Worm (Caenorhabditis elegans): ENCODE results near the gene cct-6.
A peak's percentile ranks its signal among the peaks of the same experiment; 100 is the strongest.

The cct-6 gene

ce11 chrIII:5838159-5839046 lies 17.1 kb downstream of the cct-6 start:
- TF ChIP-seq tab-1 (GFP tag; IDR thresholded peaks at IDR 0.05) = no peak
- no peak for TF ChIP-seq ztf-23 (GFP tag; IDR thresholded peaks at IDR 0.05)
- no peak for TF ChIP-seq ref-1 (GFP tag; conservative IDR thresholded peaks at IDR 0.05)
- TF ChIP-seq med-1 (GFP tag; optimal IDR thresholded peaks at IDR 0.05; ENCODE audit: insufficient read depth) = no peak
- no peak for TF ChIP-seq T22C8.4 (GFP tag; IDR thresholded peaks at IDR 0.05)
- no peak for TF ChIP-seq ztf-29 (GFP tag; IDR thresholded peaks at IDR 0.05)
- TF ChIP-seq klf-2 (GFP tag; conservative IDR thresholded peaks at IDR 0.05) = no peak
- TF ChIP-seq flt-1 (GFP tag; IDR thresholded peaks at IDR 0.05) = no peak
- no peak for TF ChIP-seq cog-1 (tag; optimal IDR thresholded peaks at IDR 0.05)

- TF ChIP-seq ztf-29 (GFP tag; IDR thresholded peaks at IDR 0.05) (no peak), flt-1 (GFP tag; IDR thresholded peaks at IDR 0.05) (no peak)
Observed at ce11 chrIII:5836816-5837215, 18.7 kb downstream of the cct-6 start, which contains the start of gene W04D12.1. Gene W04D12.1 (plus strand): TSS chrIII:5836926.

ce11 chrIII:5836261-5836660 lies 19.2 kb downstream of the cct-6 start:
- TF ChIP-seq ztf-23 (GFP tag; IDR thresholded peaks at IDR 0.05) (no peak), klf-2 (GFP tag; conservative IDR thresholded peaks at IDR 0.05) (no peak), cog-1 (tag; optimal IDR thresholded peaks at IDR 0.05) (no peak), flt-1 (GFP tag; IDR thresholded peaks at IDR 0.05) (no peak), T22C8.4 (GFP tag; IDR thresholded peaks at IDR 0.05) (no peak), med-1 (GFP tag; optimal IDR thresholded peaks at IDR 0.05; ENCODE audit: insufficient read depth) (no peak), tab-1 (GFP tag; IDR thresholded peaks at IDR 0.05) (no peak), ztf-29 (GFP tag; IDR thresholded peaks at IDR 0.05) (no peak), ref-1 (GFP tag; conservative IDR thresholded peaks at IDR 0.05) (no peak)

ce11 chrIII:5835163-5835871 lies 20.2 kb downstream of the cct-6 start:
- TF ChIP-seq ztf-23 (GFP tag; IDR thresholded peaks at IDR 0.05) = 0 out of 2 replicates have a peak, but pooled peaks have one; percentile 22
- no peak for TF ChIP-seq flt-1 (GFP tag; IDR thresholded peaks at IDR 0.05)

- TF ChIP-seq T22C8.4 (GFP tag; IDR thresholded peaks at IDR 0.05) = no peak
- TF ChIP-seq ztf-29 (GFP tag; IDR thresholded peaks at IDR 0.05) = no peak
- TF ChIP-seq ztf-23 (GFP tag; IDR thresholded peaks at IDR 0.05) = no peak
- no peak for TF ChIP-seq med-1 (GFP tag; optimal IDR thresholded peaks at IDR 0.05; ENCODE audit: insufficient read depth)
- TF ChIP-seq ref-1 (GFP tag; conservative IDR thresholded peaks at IDR 0.05) = no peak
Observed at ce11 chrIII:5834663-5835062, 20.8 kb downstream of the cct-6 start.

ce11 chrIII:5834053-5834452 lies 21.4 kb downstream of the cct-6 start, which contains the start of gene R12B2.6:
Gene R12B2.6 (minus strand): TSS chrIII:5834153.
- TF ChIP-seq med-1 (GFP tag; optimal IDR thresholded peaks at IDR 0.05; ENCODE audit: insufficient read depth) = no peak
- no peak for TF ChIP-seq flt-1 (GFP tag; IDR thresholded peaks at IDR 0.05)
- TF ChIP-seq klf-2 (GFP tag; conservative IDR thresholded peaks at IDR 0.05) = no peak
- no peak for TF ChIP-seq ref-1 (GFP tag; conservative IDR thresholded peaks at IDR 0.05)
- no peak for TF ChIP-seq cog-1 (tag; optimal IDR thresholded peaks at IDR 0.05)
- no peak for TF ChIP-seq ztf-29 (GFP tag; IDR thresholded peaks at IDR 0.05)
- no peak for TF ChIP-seq T22C8.4 (GFP tag; IDR thresholded peaks at IDR 0.05)
- no peak for TF ChIP-seq ztf-23 (GFP tag; IDR thresholded peaks at IDR 0.05)
- TF ChIP-seq tab-1 (GFP tag; IDR thresholded peaks at IDR 0.05) = no peak

- no peak for TF ChIP-seq klf-2 (GFP tag; conservative IDR thresholded peaks at IDR 0.05)
- no peak for TF ChIP-seq ref-1 (GFP tag; conservative IDR thresholded peaks at IDR 0.05)
- no peak for TF ChIP-seq ztf-29 (GFP tag; IDR thresholded peaks at IDR 0.05)
- TF ChIP-seq T22C8.4 (GFP tag; IDR thresholded peaks at IDR 0.05) = no peak
- no peak for TF ChIP-seq med-1 (GFP tag; optimal IDR thresholded peaks at IDR 0.05; ENCODE audit: insufficient read depth)
- no peak for TF ChIP-seq cog-1 (tag; optimal IDR thresholded peaks at IDR 0.05)
- TF ChIP-seq ztf-23 (GFP tag; IDR thresholded peaks at IDR 0.05) = no peak
- no peak for TF ChIP-seq tab-1 (GFP tag; IDR thresholded peaks at IDR 0.05)
- no peak for TF ChIP-seq flt-1 (GFP tag; IDR thresholded peaks at IDR 0.05)
Observed at ce11 chrIII:5833376-5833775, 22.1 kb downstream of the cct-6 start, which contains the start of the genes R12B2.13 and mdt-15. Gene R12B2.13 (minus strand): TSS chrIII:5833476. Gene mdt-15 (minus strand): TSS chrIII:5833751.

- TF ChIP-seq ztf-23 (GFP tag; IDR thresholded peaks at IDR 0.05) (no peak), ztf-29 (GFP tag; IDR thresholded peaks at IDR 0.05) (no peak), tab-1 (GFP tag; IDR thresholded peaks at IDR 0.05) (no peak), med-1 (GFP tag; optimal IDR thresholded peaks at IDR 0.05; ENCODE audit: insufficient read depth) (no peak), klf-2 (GFP tag; conservative IDR thresholded peaks at IDR 0.05) (no peak), flt-1 (GFP tag; IDR thresholded peaks at IDR 0.05) (no peak), T22C8.4 (GFP tag; IDR thresholded peaks at IDR 0.05) (no peak), ref-1 (GFP tag; conservative IDR thresholded peaks at IDR 0.05) (no peak), cog-1 (tag; optimal IDR thresholded peaks at IDR 0.05) (no peak)
Observed at ce11 chrIII:5832442-5832841, 23.0 kb downstream of the cct-6 start.

- TF ChIP-seq ztf-29 (GFP tag; IDR thresholded peaks at IDR 0.05) = no peak
- TF ChIP-seq med-1 (GFP tag; optimal IDR thresholded peaks at IDR 0.05; ENCODE audit: insufficient read depth) = no peak
- no peak for TF ChIP-seq flt-1 (GFP tag; IDR thresholded peaks at IDR 0.05)
- no peak for TF ChIP-seq T22C8.4 (GFP tag; IDR thresholded peaks at IDR 0.05)
- no peak for TF ChIP-seq tab-1 (GFP tag; IDR thresholded peaks at IDR 0.05)
- no peak for TF ChIP-seq cog-1 (tag; optimal IDR thresholded peaks at IDR 0.05)
- no peak for TF ChIP-seq ztf-23 (GFP tag; IDR thresholded peaks at IDR 0.05)
- TF ChIP-seq klf-2 (GFP tag; conservative IDR thresholded peaks at IDR 0.05) = no peak
- no peak for TF ChIP-seq ref-1 (GFP tag; conservative IDR thresholded peaks at IDR 0.05)
Observed at ce11 chrIII:5828065-5828464, 27.4 kb downstream of the cct-6 start.
